Worm (Caenorhabditis elegans) whole organism, early embryonic: ENCODE results near the gene C07E3.8.

Source experiments
- ceh-36 ChIP-seq: sonication (generic microtip); optimal IDR thresholded peaks from 2 replicates; lab custom pipeline; 2016; ENCODE audit warnings: missing genetic modification characterization, inconsistent platforms, missing compliant biosample characterization
- flt-1 ChIP-seq: fragments of 200-800 bp; sonication (Bioruptor generic); IDR thresholded peaks from 2 replicates; pipeline ENCODE4 v1.3.6; 2022; ENCODE audit warnings: missing genetic modification characterization, missing compliant biosample characterization
- pes-1 ChIP-seq: fragments of 200-800 bp; sonication (Bioruptor generic); IDR thresholded peaks from 2 replicates; pipeline ENCODE4 v1.3.6; 2022; ENCODE audit warnings: missing genetic modification reagents, missing genetic modification characterization, missing compliant biosample characterization

- no peak for TF ChIP-seq flt-1 (GFP tag; lab: Robert Waterston, UW)
- TF ChIP-seq ceh-36 = peak; percentile 50
- TF ChIP-seq pes-1 (GFP tag; lab: Robert Waterston, UW) = no peak
Observed at ce11 chrII:10374776-10375175, 22.7 kb downstream of the C07E3.8 start.
